Worm (Caenorhabditis elegans): Measurements from ENCODE around the gene F45G2.7.

ce11 chrIII:13402934-13403333 is 31.4 kb downstream of the F45G2.7 start, which contains the start of gene mig-18:
- TF ChIP-seq T22C8.4 (GFP tag; IDR thresholded peaks at IDR 0.05) (no peak), ztf-29 (GFP tag; IDR thresholded peaks at IDR 0.05) (no peak), klf-2 (GFP tag; conservative IDR thresholded peaks at IDR 0.05) (no peak)
